Worm (Caenorhabditis elegans): Measurements from ENCODE around the gene K05F6.4.
A peak's percentile ranks its signal among the peaks of the same experiment; 100 is the strongest.

DNA sequence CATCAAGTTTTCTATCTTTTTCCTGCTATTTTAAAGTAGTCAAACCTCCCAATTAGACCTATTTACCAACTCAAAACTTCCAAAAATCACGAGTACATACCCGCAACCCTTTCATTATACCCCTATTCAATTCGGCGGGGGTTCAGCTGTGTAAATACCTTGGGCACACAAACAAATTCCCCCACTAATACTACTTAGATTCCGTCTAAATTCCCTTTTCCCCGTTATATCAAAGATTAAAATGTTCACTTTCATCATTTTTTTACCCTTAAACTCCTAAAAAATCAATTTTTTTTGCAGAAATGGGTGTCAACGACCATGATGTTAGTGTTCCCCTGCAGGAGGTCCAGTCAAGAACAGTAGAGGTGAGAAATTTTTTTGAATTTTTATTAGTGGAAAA is 39.0 kb upstream of the K05F6.4 start, which contains the start of gene fdgt-1:
- TF ChIP-seq egl-27 (tag; optimal IDR thresholded peaks at IDR 0.05) (no peak), nfya-1 (tag; optimal IDR thresholded peaks at IDR 0.05; ENCODE audit: insufficient read depth) (no peak), elt-3 (tag; optimal IDR thresholded peaks at IDR 0.05) (no peak), nhr-237 (tag; optimal IDR thresholded peaks at IDR 0.05) (no peak), nhr-11 (tag; optimal IDR thresholded peaks at IDR 0.05) (no peak), snpc-4 (tag; optimal IDR thresholded peaks at IDR 0.05) (no peak), skn-1 (tag; optimal IDR thresholded peaks at IDR 0.05) (no peak), pha-4 (tag; optimal IDR thresholded peaks at IDR 0.05) (peak; percentile 70), ama-1 (optimal IDR thresholded peaks at IDR 0.05) (no peak)

Data from whole organism, L3 larva.